Worm (Caenorhabditis elegans) whole organism, young adult: ENCODE measurements around the gene crh-1.

ENCODE experiments used
- B0019.2 ChIP-seq: fragments of 200-800 bp; sonication (Bioruptor generic); conservative IDR thresholded peaks from 2 replicates; pipeline ENCODE4 v1.3.6; 2022; ENCODE audit warnings: missing genetic modification reagents, missing genetic modification characterization, missing compliant biosample characterization
- B0261.1 ChIP-seq: sonication (generic microtip); optimal IDR thresholded peaks from 2 replicates; lab custom pipeline; 2016; ENCODE audit warnings: mild to moderate bottlenecking, missing genetic modification characterization, moderate library complexity, missing compliant biosample characterization
- F22D6.2 ChIP-seq: sonication (generic microtip); optimal IDR thresholded peaks from 2 replicates; lab custom pipeline; 2016; ENCODE audit warnings: mild to moderate bottlenecking, missing genetic modification characterization, missing compliant biosample characterization
- F33H1.4 ChIP-seq: fragments of 200-800 bp; sonication (Bioruptor generic); IDR thresholded peaks from 2 replicates; pipeline ENCODE4 v1.3.6; 2022; ENCODE audit warnings: missing genetic modification reagents, missing genetic modification characterization, missing compliant biosample characterization
- F49E8.2 ChIP-seq: sonication (generic microtip); optimal IDR thresholded peaks from 3 replicates; lab custom pipeline; 2017; ENCODE audit warnings: missing genetic modification characterization, mild to moderate bottlenecking, missing compliant biosample characterization, antibody characterized with exemption, moderate library complexity; ENCODE audit not compliant: insufficient read depth
- F57C9.4 ChIP-seq: sonication (generic microtip); optimal IDR thresholded peaks from 2 replicates; lab custom pipeline; 2017; ENCODE audit warnings: mild to moderate bottlenecking, missing genetic modification characterization, missing compliant biosample characterization
- K12H6.12 ChIP-seq: fragments of 200-800 bp; sonication (Bioruptor generic); optimal IDR thresholded peaks from 2 replicates; lab custom pipeline; 2018; ENCODE audit warnings: mild to moderate bottlenecking, missing genetic modification characterization, missing compliant biosample characterization
- T26A5.8 ChIP-seq: sonication (generic microtip); optimal IDR thresholded peaks from 2 replicates; lab custom pipeline; 2016; ENCODE audit warnings: missing genetic modification characterization, missing compliant biosample characterization
- Y67H2A.10 ChIP-seq: fragments of 200-800 bp; sonication (Bioruptor generic); conservative IDR thresholded peaks from 2 replicates; pipeline ENCODE4 v1.3.6; 2022; ENCODE audit warnings: missing genetic modification reagents, missing genetic modification characterization, missing compliant biosample characterization
- attf-6 ChIP-seq: fragments of 200-800 bp; sonication (Bioruptor generic); IDR thresholded peaks from 2 replicates; pipeline ENCODE4 v1.3.6; 2022; ENCODE audit warnings: missing genetic modification reagents, missing genetic modification characterization, missing compliant biosample characterization
- cebp-1 ChIP-seq, 2 experiments: fragments of 200-800 bp in 1 of 2; sonication (Bioruptor generic) in 1 of 2; sonication (generic microtip) in 1 of 2; IDR thresholded peaks in 1 of 2; optimal IDR thresholded peaks in 1 of 2; 2 replicates each; pipeline versions ENCODE4 v1.3.6 to Lab custom; 2017 to 2022; ENCODE audit warnings: missing compliant biosample characterization in 2 of 2, missing genetic modification characterization in 2 of 2, mild to moderate bottlenecking in 1 of 2, missing genetic modification reagents in 1 of 2, moderate library complexity in 1 of 2
- ceh-100 ChIP-seq: fragments of 200-800 bp; sonication (Bioruptor generic); IDR thresholded peaks from 2 replicates; pipeline ENCODE4 v1.3.6; 2022; ENCODE audit warnings: missing genetic modification reagents, missing genetic modification characterization, missing compliant biosample characterization
- ceh-27 ChIP-seq: fragments of 200-800 bp; sonication (Bioruptor generic); optimal IDR thresholded peaks from 2 replicates; lab custom pipeline; 2018; ENCODE audit warnings: mild to moderate bottlenecking, missing genetic modification characterization, moderate library complexity, missing compliant biosample characterization
- ceh-91 ChIP-seq: fragments of 200-800 bp; sonication (Bioruptor generic); IDR thresholded peaks from 2 replicates; pipeline ENCODE4 v1.3.6; 2022; ENCODE audit warnings: missing genetic modification reagents, missing genetic modification characterization, missing compliant biosample characterization
- dpff-1 ChIP-seq: sonication (generic microtip); optimal IDR thresholded peaks from 2 replicates; lab custom pipeline; 2017; ENCODE audit warnings: mild to moderate bottlenecking, missing genetic modification characterization, missing compliant biosample characterization
- dpl-1 ChIP-seq: fragments of 150-350 bp; optimal IDR thresholded peaks from 2 replicates; lab custom pipeline; 2014; ENCODE audit warnings: missing biosample characterization, missing genetic modification reagents, missing genetic modification characterization
- efl-1 ChIP-seq: fragments of 150-350 bp; optimal IDR thresholded peaks from 2 replicates; lab custom pipeline; 2014; ENCODE audit warnings: missing biosample characterization, missing genetic modification reagents, missing genetic modification characterization
- egrh-3 ChIP-seq: fragments of 200-800 bp; sonication (Bioruptor generic); IDR thresholded peaks from 2 replicates; pipeline ENCODE4 v1.3.6; 2022; ENCODE audit warnings: missing genetic modification reagents, missing genetic modification characterization, missing compliant biosample characterization
- ekl-4 ChIP-seq: fragments of 200-800 bp; sonication (Bioruptor generic); IDR thresholded peaks from 2 replicates; pipeline ENCODE4 v1.3.6; 2022; ENCODE audit warnings: missing genetic modification reagents, missing genetic modification characterization, missing compliant biosample characterization
- hsf-1 ChIP-seq: fragments of 200-800 bp; sonication (Bioruptor generic); IDR thresholded peaks from 2 replicates; pipeline ENCODE4 v1.3.6; 2022; ENCODE audit warnings: missing genetic modification reagents, missing genetic modification characterization, missing compliant biosample characterization
- lin-26 ChIP-seq: fragments of 200-800 bp; sonication (Bioruptor generic); IDR thresholded peaks from 2 replicates; pipeline ENCODE4 v1.3.6; 2022; ENCODE audit warnings: missing genetic modification reagents, missing genetic modification characterization, missing compliant biosample characterization
- lin-40 ChIP-seq: sonication (generic microtip); optimal IDR thresholded peaks from 2 replicates; lab custom pipeline; 2016; ENCODE audit warnings: missing genetic modification characterization, mild to moderate bottlenecking, missing compliant biosample characterization, missing genotype, missing genetic modification reagents
- madf-6 ChIP-seq: fragments of 200-800 bp; sonication (Bioruptor generic); IDR thresholded peaks from 2 replicates; pipeline ENCODE4 v1.3.6; 2022; ENCODE audit warnings: missing genetic modification reagents, missing genetic modification characterization, missing compliant biosample characterization
- mcd-1 ChIP-seq: fragments of 200-800 bp; sonication (Bioruptor generic); IDR thresholded peaks from 2 replicates; pipeline ENCODE4 v1.3.6; 2022; ENCODE audit warnings: missing genetic modification reagents, missing genetic modification characterization, missing compliant biosample characterization
- mxl-1 ChIP-seq: sonication (generic microtip); optimal IDR thresholded peaks from 2 replicates; lab custom pipeline; 2016; ENCODE audit warnings: missing genetic modification characterization, missing compliant biosample characterization
- nfyb-1 ChIP-seq: fragments of 200-800 bp; sonication (Bioruptor generic); IDR thresholded peaks from 2 replicates; pipeline ENCODE4 v1.3.6; 2022; ENCODE audit warnings: missing genetic modification reagents, missing genetic modification characterization, missing compliant biosample characterization
- rcor-1 ChIP-seq: fragments of 200-800 bp; sonication (Bioruptor generic); IDR thresholded peaks from 2 replicates; pipeline ENCODE4 v1.3.6; 2022; ENCODE audit warnings: missing genetic modification reagents, missing genetic modification characterization, missing compliant biosample characterization
- rec-8 ChIP-seq, 2 experiments: sonication (generic microtip); optimal IDR thresholded peaks; 2 replicates each; lab custom pipeline; 2016; ENCODE audit warnings: mild to moderate bottlenecking in 2 of 2, missing genetic modification characterization in 2 of 2, missing genetic modification reagents in 2 of 2, missing genotype in 2 of 2, missing biosample characterization in 1 of 2, missing compliant biosample characterization in 1 of 2, moderate library complexity in 1 of 2
- sdz-38 ChIP-seq: sonication (generic microtip); optimal IDR thresholded peaks from 2 replicates; lab custom pipeline; 2016; ENCODE audit warnings: missing genotype, missing genetic modification characterization, missing compliant biosample characterization
- snpc-1.1 ChIP-seq: sonication (generic microtip); optimal IDR thresholded peaks from 2 replicates; lab custom pipeline; 2017; ENCODE audit warnings: missing genetic modification characterization, mild to moderate bottlenecking, missing compliant biosample characterization, antibody characterized with exemption, moderate library complexity, missing genotype, missing genetic modification reagents; ENCODE audit not compliant: insufficient read depth
- tbp1 ChIP-seq: fragments of 200-800 bp; sonication (Bioruptor generic); optimal IDR thresholded peaks from 2 replicates; lab custom pipeline; 2018; ENCODE audit warnings: mild to moderate bottlenecking, missing genetic modification characterization, missing compliant biosample characterization
- unc-130 ChIP-seq: sonication (generic microtip); optimal IDR thresholded peaks from 2 replicates; lab custom pipeline; 2016; ENCODE audit warnings: missing genetic modification reagents, missing genetic modification characterization, missing compliant biosample characterization
- zfh-2 ChIP-seq: fragments of 200-800 bp; sonication (Bioruptor generic); conservative IDR thresholded peaks from 2 replicates; pipeline ENCODE4 v1.3.6; 2022; ENCODE audit warnings: missing genetic modification reagents, missing genetic modification characterization, missing compliant biosample characterization

Gene crh-1

ce11 chrIII:11663400-11663799 lies 5.8 kb downstream of the crh-1 start:
- TF ChIP-seq hsf-1 (no peak), cebp-1 (GFP tag; IDR thresholded peaks at IDR 0.05; lab: Robert Waterston, UW) (no peak), cebp-1 (tag; optimal IDR thresholded peaks at IDR 0.05; lab: Kevin White, UChicago) (no peak), ceh-100 (GFP tag; lab: Robert Waterston, UW) (no peak), rec-8 (tag; optimal IDR thresholded peaks at IDR 0.05; lab: Kevin White, UChicago) (no peak), F57C9.4 (tag; lab: Kevin White, UChicago) (no peak), F49E8.2 (no peak), efl-1 (GFP tag; lab: Kevin White, UChicago) (no peak), Y67H2A.10 (no peak), attf-6 (GFP tag; lab: Robert Waterston, UW) (no peak), B0261.1 (tag; lab: Kevin White, UChicago) (no peak), B0019.2 (GFP tag; lab: Robert Waterston, UW) (no peak), madf-6 (GFP tag; lab: Robert Waterston, UW) (no peak), sdz-38 (tag; lab: Kevin White, UChicago) (no peak), F22D6.2 (tag; lab: Kevin White, UChicago) (no peak), unc-130 (GFP tag; lab: Kevin White, UChicago) (no peak)
- TF ChIP-seq, all 124 proteins: peak for 0

DNA sequence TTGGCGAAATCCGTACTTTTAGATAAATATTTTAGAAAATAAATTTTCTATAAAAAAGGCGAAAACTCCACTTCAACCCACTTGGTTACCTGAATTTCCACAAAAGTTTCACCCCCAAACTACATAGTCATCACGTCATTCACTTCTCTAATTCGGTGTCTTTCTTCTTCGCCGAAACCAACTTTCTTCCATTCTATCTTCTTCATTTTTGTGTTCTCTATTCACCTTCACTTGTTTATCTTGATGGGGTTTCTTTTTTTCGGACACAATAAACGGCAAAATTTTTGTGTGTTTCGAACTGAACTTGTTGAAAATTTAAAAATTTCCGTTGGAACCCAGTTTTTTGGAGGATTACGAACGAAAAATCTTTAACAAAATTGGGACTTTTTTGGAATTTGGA lies 9.3 kb downstream of the crh-1 start:
- no peak for TF ChIP-seq F33H1.4
- TF ChIP-seq snpc-1.1 (tag; lab: Kevin White, UChicago), result no peak

ce11 chrIII:11669008-11669407 lies 11.4 kb downstream of the crh-1 start:
- TF ChIP-seq T26A5.8 (tag; lab: Kevin White, UChicago) (no peak), dpff-1 (tag; lab: Kevin White, UChicago) (no peak), lin-40 (tag; lab: Kevin White, UChicago) (no peak)

ce11 chrIII:11680514-11680913 lies 22.9 kb downstream of the crh-1 start:
- TF ChIP-seq ekl-4 (GFP tag; lab: Robert Waterston, UW) (no peak), mxl-1 (tag; lab: Kevin White, UChicago) (no peak), dpl-1 (GFP tag; lab: Kevin White, UChicago) (no peak), ceh-91 (GFP tag; lab: Robert Waterston, UW) (no peak), tbp1 (GFP tag; lab: Kevin White, UChicago) (no peak), ceh-27 (GFP tag; lab: Kevin White, UChicago) (no peak)

DNA sequence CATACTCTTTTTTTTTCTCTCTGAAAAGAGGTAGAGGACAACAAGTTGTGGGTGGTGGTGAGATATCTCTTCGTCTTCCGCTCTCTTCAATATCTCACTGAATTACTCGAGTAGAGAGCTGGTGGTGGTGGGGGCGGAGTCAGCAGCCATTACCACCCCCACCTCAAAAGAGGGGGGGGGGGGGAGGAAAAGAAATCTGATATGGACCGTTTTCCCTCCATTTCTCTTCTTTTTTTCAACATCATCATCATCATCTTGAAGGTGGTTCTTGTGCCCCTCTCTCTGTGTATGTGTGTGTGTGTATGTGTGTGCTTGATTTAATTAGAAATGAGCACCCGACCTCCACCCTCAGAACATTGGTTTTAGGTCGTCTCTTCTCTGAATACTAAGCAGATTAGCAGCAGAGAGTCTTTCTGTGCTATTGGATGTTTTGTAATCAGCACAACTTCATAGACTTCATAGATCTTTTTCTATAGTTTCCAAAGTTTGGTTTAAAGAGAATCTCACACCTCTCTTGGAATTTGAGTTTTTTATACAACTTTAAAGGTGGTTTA lies 24.0 kb downstream of the crh-1 start:
- peak; percentile 16 for TF ChIP-seq K12H6.12 (tag; lab: Kevin White, UChicago)
- no peak for TF ChIP-seq F33H1.4
- 0 out of 2 replicates have a peak, but pooled peaks have one; percentile 12 for TF ChIP-seq mcd-1 (GFP tag; lab: Robert Waterston, UW)
- TF ChIP-seq zfh-2 (GFP tag; lab: Robert Waterston, UW), result peak; percentile 74

ce11 chrIII:11683038-11683437 lies 25.5 kb downstream of the crh-1 start:
- TF ChIP-seq nfyb-1 (GFP tag; lab: Robert Waterston, UW) (0 out of 2 replicates have a peak, but pooled peaks have one; percentile 30), F33H1.4 (no peak), lin-26 (GFP tag; lab: Robert Waterston, UW) (no peak), egrh-3 (GFP tag; lab: Robert Waterston, UW) (peak; percentile 66; the same call in 1 of the 2 replicates), rcor-1 (GFP tag; lab: Robert Waterston, UW) (no peak), zfh-2 (GFP tag; lab: Robert Waterston, UW) (peak; percentile 83), mcd-1 (GFP tag; lab: Robert Waterston, UW) (0 out of 2 replicates have a peak, but pooled peaks have one; percentile 6)
- TF ChIP-seq, all 124 proteins: peak for 4
